Worm (Caenorhabditis elegans) whole organism, L1 larva: Measurements from ENCODE around the gene ZC395.11.

Source experiments
- C04F5.9 ChIP-seq: sonication (generic microtip); optimal IDR thresholded peaks from 2 replicates; lab custom pipeline; 2016; ENCODE audit warnings: missing genetic modification characterization, missing compliant biosample characterization
- F16B12.6 ChIP-seq: fragments of 150-350 bp; optimal IDR thresholded peaks from 2 replicates; lab custom pipeline; 2014; ENCODE audit warnings: missing biosample characterization, missing genetic modification characterization
- Y116A8C.19 ChIP-seq: sonication (generic microtip); optimal IDR thresholded peaks from 2 replicates; lab custom pipeline; 2016; ENCODE audit warnings: missing compliant biosample characterization, missing genetic modification characterization, borderline replicate concordance
- aha-1 ChIP-seq: fragments of 150-350 bp; optimal IDR thresholded peaks from 2 replicates; lab custom pipeline; 2014; ENCODE audit warnings: missing biosample characterization, missing genetic modification characterization
- alr-1 ChIP-seq: fragments of 200-800 bp; sonication (Bioruptor generic); optimal IDR thresholded peaks from 2 replicates; lab custom pipeline; 2018; ENCODE audit warnings: borderline replicate concordance, mild to moderate bottlenecking, missing genetic modification characterization, missing compliant biosample characterization
- aly-2 ChIP-seq: fragments of 150-350 bp; optimal IDR thresholded peaks from 2 replicates; lab custom pipeline; 2014; ENCODE audit warnings: missing biosample characterization, missing genetic modification characterization
- ceh-63 ChIP-seq: fragments of 200-800 bp; sonication (Bioruptor generic); optimal IDR thresholded peaks from 2 replicates; lab custom pipeline; 2018; ENCODE audit warnings: mild to moderate bottlenecking, missing genetic modification characterization, missing compliant biosample characterization
- ceh-8 ChIP-seq: fragments of 200-800 bp; sonication (Bioruptor generic); optimal IDR thresholded peaks from 2 replicates; lab custom pipeline; 2018; ENCODE audit warnings: mild to moderate bottlenecking, missing genetic modification characterization, moderate library complexity, missing compliant biosample characterization
- ceh-82 ChIP-seq, 3 experiments: fragments of 150-350 bp in 1 of 3; sonication (generic microtip) in 2 of 3; optimal IDR thresholded peaks; 2 replicates each; lab custom pipeline; 2014 to 2017; ENCODE audit warnings: missing biosample characterization in 3 of 3, missing genetic modification characterization in 3 of 3
- ceh-88 ChIP-seq: fragments of 200-800 bp; sonication (Bioruptor generic); IDR thresholded peaks from 2 replicates; pipeline ENCODE4 v1.3.6; 2022; ENCODE audit warnings: missing genetic modification characterization, missing compliant biosample characterization
- ceh-90 ChIP-seq: sonication (generic microtip); optimal IDR thresholded peaks from 2 replicates; lab custom pipeline; 2016; ENCODE audit warnings: missing genetic modification characterization, missing compliant biosample characterization
- ces-1 ChIP-seq: fragments of 150-350 bp; optimal IDR thresholded peaks from 2 replicates; lab custom pipeline; 2014; ENCODE audit warnings: missing biosample characterization, missing genetic modification reagents, missing genetic modification characterization
- dpl-1 ChIP-seq, 3 experiments: fragments of 150-350 bp in 2 of 3; sonication (generic microtip) in 1 of 3; optimal IDR thresholded peaks; 2 replicates each; lab custom pipeline; 2014 to 2017; ENCODE audit warnings: missing biosample characterization in 3 of 3, missing genetic modification characterization in 3 of 3, missing genetic modification reagents in 3 of 3
- dsc-1 ChIP-seq: sonication (generic microtip); optimal IDR thresholded peaks from 2 replicates; lab custom pipeline; 2016; ENCODE audit warnings: mild to moderate bottlenecking, missing genetic modification characterization, missing compliant biosample characterization
- egl-27 ChIP-seq, 2 experiments: fragments of 150-350 bp in 1 of 2; sonication (generic microtip); optimal IDR thresholded peaks; 3 replicates each; lab custom pipeline; 2017 to 2018; ENCODE audit warnings: missing biosample characterization in 2 of 2, missing genetic modification characterization in 2 of 2, missing genetic modification reagents in 2 of 2
- elt-3 ChIP-seq, 6 experiments: fragments of 150-350 bp in 1 of 6; sonication (generic microtip); optimal IDR thresholded peaks; 2 replicates each; lab custom pipeline; 2017 to 2018; ENCODE audit warnings: missing biosample characterization in 6 of 6, missing genetic modification characterization in 6 of 6, inconsistent platforms in 1 of 6
- ets-5 ChIP-seq: fragments of 200-800 bp; sonication (Bioruptor generic); IDR thresholded peaks from 2 replicates; pipeline ENCODE4 v1.3.6; 2022; ENCODE audit warnings: missing genetic modification characterization, missing compliant biosample characterization
- fos-1 ChIP-seq: fragments of 150-350 bp; optimal IDR thresholded peaks from 2 replicates; lab custom pipeline; 2014; ENCODE audit warnings: missing biosample characterization, missing genetic modification characterization
- grh-1 ChIP-seq: fragments of 200-800 bp; sonication (Bioruptor generic); IDR thresholded peaks from 2 replicates; pipeline ENCODE4 v1.3.6; 2022; ENCODE audit warnings: missing genetic modification reagents, missing genetic modification characterization, missing compliant biosample characterization
- hlh-17 ChIP-seq: fragments of 200-800 bp; sonication (Bioruptor generic); optimal IDR thresholded peaks from 2 replicates; lab custom pipeline; 2018; ENCODE audit warnings: missing genetic modification characterization, mild to moderate bottlenecking, missing compliant biosample characterization, moderate library complexity, borderline replicate concordance
- hpl-2 ChIP-seq: fragments of 150-350 bp; optimal IDR thresholded peaks from 2 replicates; lab custom pipeline; 2014; ENCODE audit warnings: missing biosample characterization, missing genetic modification reagents, missing genetic modification characterization
- irx-1 ChIP-seq: sonication (generic microtip); optimal IDR thresholded peaks from 2 replicates; lab custom pipeline; 2016; ENCODE audit warnings: missing genetic modification characterization, missing compliant biosample characterization
- isw-1 ChIP-seq: fragments of 200-800 bp; sonication (Bioruptor generic); IDR thresholded peaks from 2 replicates; pipeline ENCODE4 v1.3.6; 2022; ENCODE audit warnings: missing genetic modification characterization, missing compliant biosample characterization
- lin-14 ChIP-seq: fragments of 200-800 bp; sonication (Bioruptor generic); optimal IDR thresholded peaks from 2 replicates; lab custom pipeline; 2018; ENCODE audit warnings: mild to moderate bottlenecking, missing genetic modification characterization, moderate library complexity, missing compliant biosample characterization
- lin-35 ChIP-seq, 2 experiments: fragments of 150-350 bp; optimal IDR thresholded peaks; 2 replicates each; lab custom pipeline; 2014; ENCODE audit warnings: missing biosample characterization in 2 of 2, missing genetic modification characterization in 2 of 2, missing genetic modification reagents in 2 of 2
- lir-3 ChIP-seq: sonication (generic microtip); optimal IDR thresholded peaks from 2 replicates; lab custom pipeline; 2016; ENCODE audit warnings: mild to moderate bottlenecking, missing genetic modification characterization, moderate library complexity, missing compliant biosample characterization; ENCODE audit not compliant: poor library complexity
- lsy-2 ChIP-seq, 2 experiments: fragments of 150-350 bp; optimal IDR thresholded peaks; 2 replicates each; lab custom pipeline; 2014; ENCODE audit warnings: missing biosample characterization in 2 of 2, missing genetic modification characterization in 2 of 2
- mab-9 ChIP-seq: fragments of 200-800 bp; sonication (Bioruptor generic); IDR thresholded peaks from 2 replicates; pipeline ENCODE4 v1.3.6; 2022; ENCODE audit warnings: missing genetic modification reagents, missing genetic modification characterization, missing compliant biosample characterization
- mdl-1 ChIP-seq, 2 experiments: fragments of 150-350 bp; optimal IDR thresholded peaks; 2 replicates each; lab custom pipeline; 2014 to 2017; ENCODE audit warnings: missing biosample characterization in 2 of 2, missing genetic modification characterization in 2 of 2, inconsistent platforms in 1 of 2
- nhr-11 ChIP-seq: fragments of 150-350 bp; optimal IDR thresholded peaks from 2 replicates; lab custom pipeline; 2014; ENCODE audit warnings: missing biosample characterization, missing genetic modification characterization
- nhr-12 ChIP-seq: sonication (generic microtip); optimal IDR thresholded peaks from 2 replicates; lab custom pipeline; 2017; ENCODE audit warnings: missing biosample characterization, missing genetic modification characterization
- nhr-19 ChIP-seq: fragments of 200-800 bp; sonication (Bioruptor generic); conservative IDR thresholded peaks from 2 replicates; pipeline ENCODE4 v1.3.6; 2022; ENCODE audit warnings: missing genetic modification characterization, missing compliant biosample characterization
- nhr-20 ChIP-seq: sonication (generic microtip); optimal IDR thresholded peaks from 2 replicates; lab custom pipeline; 2016; ENCODE audit warnings: mild to moderate bottlenecking, missing genetic modification characterization, missing compliant biosample characterization
- nhr-237 ChIP-seq: fragments of 150-350 bp; optimal IDR thresholded peaks from 2 replicates; lab custom pipeline; 2014; ENCODE audit warnings: missing biosample characterization, missing genetic modification characterization
- nhr-76 ChIP-seq: sonication (generic microtip); optimal IDR thresholded peaks from 2 replicates; lab custom pipeline; 2017; ENCODE audit warnings: missing biosample characterization, missing genetic modification characterization
- nhr-77 ChIP-seq: fragments of 150-350 bp; optimal IDR thresholded peaks from 2 replicates; lab custom pipeline; 2014; ENCODE audit warnings: missing biosample characterization, missing genetic modification characterization
- nhr-84 ChIP-seq: sonication (generic microtip); optimal IDR thresholded peaks from 2 replicates; lab custom pipeline; 2017; ENCODE audit warnings: missing biosample characterization, missing genetic modification characterization
- pax-3 ChIP-seq: fragments of 200-800 bp; sonication (Bioruptor generic); optimal IDR thresholded peaks from 2 replicates; lab custom pipeline; 2018; ENCODE audit warnings: mild to moderate bottlenecking, missing genetic modification characterization, moderate library complexity, missing compliant biosample characterization
- pqm-1 ChIP-seq: sonication (generic microtip); optimal IDR thresholded peaks from 3 replicates; lab custom pipeline; 2017; ENCODE audit warnings: missing biosample characterization, missing genetic modification characterization
- rnt-1 ChIP-seq: sonication (generic microtip); optimal IDR thresholded peaks from 2 replicates; lab custom pipeline; 2016; ENCODE audit warnings: mild to moderate bottlenecking, missing genetic modification characterization, moderate library complexity, missing compliant biosample characterization
- skn-1 ChIP-seq: fragments of 150-350 bp; optimal IDR thresholded peaks from 2 replicates; lab custom pipeline; 2014; ENCODE audit warnings: missing biosample characterization, missing genetic modification characterization
- snpc-4 ChIP-seq: fragments of 150-350 bp; optimal IDR thresholded peaks from 2 replicates; lab custom pipeline; 2014; ENCODE audit warnings: missing biosample characterization, missing genetic modification characterization
- sptf-1 ChIP-seq: fragments of 150-350 bp; optimal IDR thresholded peaks from 2 replicates; lab custom pipeline; 2014; ENCODE audit warnings: missing biosample characterization, missing genetic modification characterization
- sup-37 ChIP-seq: fragments of 200-800 bp; sonication (Bioruptor generic); optimal IDR thresholded peaks from 2 replicates; lab custom pipeline; 2018; ENCODE audit warnings: mild to moderate bottlenecking, missing genetic modification characterization, missing compliant biosample characterization
- tbx-2 ChIP-seq: sonication (generic microtip); optimal IDR thresholded peaks from 2 replicates; lab custom pipeline; 2016; ENCODE audit warnings: missing genetic modification characterization, missing compliant biosample characterization
- unc-130 ChIP-seq: fragments of 150-350 bp; optimal IDR thresholded peaks from 2 replicates; lab custom pipeline; 2017; ENCODE audit warnings: missing biosample characterization, missing genetic modification characterization, inconsistent platforms
- unc-30 ChIP-seq: sonication (generic microtip); optimal IDR thresholded peaks from 2 replicates; lab custom pipeline; 2017; ENCODE audit warnings: missing biosample characterization, missing genetic modification characterization
- xbp-1 ChIP-seq: sonication (generic microtip); optimal IDR thresholded peaks from 2 replicates; lab custom pipeline; 2016; ENCODE audit warnings: missing genetic modification characterization, missing compliant biosample characterization
- zag-1 ChIP-seq: fragments of 150-350 bp; optimal IDR thresholded peaks from 2 replicates; lab custom pipeline; 2014; ENCODE audit warnings: missing biosample characterization, missing genetic modification characterization
- zip-4 ChIP-seq: fragments of 200-800 bp; sonication (Bioruptor generic); optimal IDR thresholded peaks from 2 replicates; lab custom pipeline; 2018; ENCODE audit warnings: mild to moderate bottlenecking, missing genetic modification characterization, moderate library complexity, missing compliant biosample characterization
- ztf-11 ChIP-seq, 2 experiments: sonication (generic microtip); optimal IDR thresholded peaks; 2 replicates each; lab custom pipeline; 2016 to 2017; ENCODE audit warnings: missing genetic modification characterization in 2 of 2, missing biosample characterization in 1 of 2, missing compliant biosample characterization in 1 of 2
- ztf-4 ChIP-seq: fragments of 150-350 bp; optimal IDR thresholded peaks from 2 replicates; lab custom pipeline; 2014; ENCODE audit warnings: missing biosample characterization, missing genetic modification characterization

ZC395.11 gene

DNA sequence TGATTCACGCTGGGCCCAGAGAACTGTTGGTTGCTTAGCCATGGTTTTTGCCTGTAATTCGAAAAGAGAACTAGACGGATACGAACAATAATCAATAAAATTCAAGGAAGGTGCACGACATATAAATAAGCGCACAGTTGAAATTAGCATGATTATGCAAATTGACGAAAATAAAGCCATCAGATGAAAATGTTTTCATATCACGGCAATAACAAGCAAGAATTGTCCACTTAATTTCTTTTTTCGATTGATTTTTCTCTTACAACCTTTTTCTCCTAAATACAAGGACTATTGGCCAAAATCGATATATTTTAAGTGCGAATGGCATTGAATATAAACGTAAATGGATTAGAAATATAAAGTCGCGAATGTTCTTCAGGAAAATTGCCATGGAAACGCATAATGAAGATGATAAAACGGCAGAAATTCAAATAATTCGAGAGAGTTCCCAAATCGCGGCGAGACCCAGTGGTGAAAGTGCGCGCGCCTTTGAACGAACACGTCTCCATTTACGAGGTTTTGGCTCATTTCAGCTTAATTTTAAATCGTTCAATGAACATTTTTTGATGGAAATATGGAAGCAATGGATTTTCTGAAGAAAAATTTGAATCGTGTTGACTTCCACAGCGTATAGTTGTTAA is 11.3 kb downstream of the ZC395.11 start, which contains the start of the genes daf-41 and toc-1 (continued):
- TF ChIP-seq unc-30 (tag; lab: Kevin White, UChicago) = no peak
- no peak for TF ChIP-seq aha-1
- no peak for TF ChIP-seq irx-1 (tag; lab: Kevin White, UChicago)
- TF ChIP-seq ceh-88 (GFP tag; lab: Robert Waterston, UW) = no peak
- no peak for TF ChIP-seq grh-1 (GFP tag; lab: Robert Waterston, UW)
- TF ChIP-seq xbp-1 (tag; lab: Kevin White, UChicago) = peak; percentile 40
- TF ChIP-seq ceh-90 = peak; percentile 18
- no peak for TF ChIP-seq nhr-84 (tag; lab: Kevin White, UChicago)
- TF ChIP-seq isw-1 (GFP tag; lab: Robert Waterston, UW) = peak; percentile 18; the same call in 1 of the 2 replicates
- TF ChIP-seq lsy-2 (tag; optimal IDR thresholded peaks at IDR 0.05; lab: Kevin White, UChicago) = peak; percentile 69 to 73
- TF ChIP-seq nhr-11 (tag; lab: Kevin White, UChicago) = no peak
- no peak for TF ChIP-seq tbx-2 (tag; lab: Kevin White, UChicago)
- no peak for TF ChIP-seq sptf-1 (tag; lab: Kevin White, UChicago)
- TF ChIP-seq alr-1 = no peak
- no peak for TF ChIP-seq ets-5
- TF ChIP-seq dpl-1 (GFP tag; optimal IDR thresholded peaks at IDR 0.05; lab: Kevin White, UChicago) = peak; percentile 54 to 71 (median 58)
- TF ChIP-seq C04F5.9 = no peak
- TF ChIP-seq aly-2 (tag; lab: Kevin White, UChicago) = no peak
- TF ChIP-seq mdl-1 (tag; optimal IDR thresholded peaks at IDR 0.05; lab: Kevin White, UChicago) = peak in 1 of 2 experiments; percentile 24
- no peak for TF ChIP-seq ces-1 (GFP tag; lab: Kevin White, UChicago)
- peak; percentile 16 for TF ChIP-seq ceh-8
- TF ChIP-seq elt-3 (tag; optimal IDR thresholded peaks at IDR 0.05; lab: Kevin White, UChicago) = peak in 1 of 6 experiments; percentile 20
- peak; percentile 63 for TF ChIP-seq dsc-1 (tag; lab: Kevin White, UChicago)
- peak; percentile 17 for TF ChIP-seq unc-130 (tag; lab: Kevin White, UChicago)
- peak; percentile 18; the same call in 1 of the 2 replicates for TF ChIP-seq nhr-19 (GFP tag; lab: Robert Waterston, UW)
- TF ChIP-seq ceh-63 = no peak
- TF ChIP-seq fos-1 = peak; percentile 20
- no peak for TF ChIP-seq ztf-11 (tag; optimal IDR thresholded peaks at IDR 0.05; lab: Kevin White, UChicago)
- TF ChIP-seq zag-1 (tag; lab: Kevin White, UChicago) = no peak
- no peak for TF ChIP-seq pax-3
- TF ChIP-seq nhr-76 = no peak
- no peak for TF ChIP-seq nhr-12 (tag; lab: Kevin White, UChicago)
- no peak for TF ChIP-seq ztf-4 (tag; lab: Kevin White, UChicago)
- no peak for TF ChIP-seq hpl-2 (GFP tag; lab: Kevin White, UChicago)
- TF ChIP-seq snpc-4 = no peak
- no peak for TF ChIP-seq zip-4 (GFP tag; lab: Kevin White, UChicago)
- no peak for TF ChIP-seq lir-3 (tag; lab: Kevin White, UChicago)
- peak; percentile 31 for TF ChIP-seq nhr-20 (tag; lab: Kevin White, UChicago)
- TF ChIP-seq nhr-237 (tag; lab: Kevin White, UChicago) = no peak
- peak; percentile 11 for TF ChIP-seq rnt-1 (tag; lab: Kevin White, UChicago)
- TF ChIP-seq lin-14 = peak; percentile 65
- no peak for TF ChIP-seq Y116A8C.19
- peak; percentile 13 for TF ChIP-seq F16B12.6 (tag; lab: Kevin White, UChicago)
- no peak for TF ChIP-seq pqm-1 (tag; lab: Kevin White, UChicago)
- TF ChIP-seq nhr-77 (tag; lab: Kevin White, UChicago) = no peak
- peak; percentile 77 for TF ChIP-seq skn-1
- no peak for TF ChIP-seq sup-37 (GFP tag; lab: Kevin White, UChicago)
- no peak for TF ChIP-seq hlh-17
- peak in 1 of 3 experiments; percentile 12 for TF ChIP-seq ceh-82 (tag; optimal IDR thresholded peaks at IDR 0.05; lab: Kevin White, UChicago)
- peak; percentile 72 to 77 for TF ChIP-seq lin-35 (GFP tag; optimal IDR thresholded peaks at IDR 0.05; lab: Kevin White, UChicago)
- TF ChIP-seq egl-27 (tag; optimal IDR thresholded peaks at IDR 0.05; lab: Kevin White, UChicago) = no peak
- no peak for TF ChIP-seq mab-9 (GFP tag; lab: Robert Waterston, UW)
